Fruit fly (Drosophila melanogaster) whole organism, embryonic: Measurements from ENCODE around the gene CG32944.
A peak's percentile ranks its signal among the peaks of the same experiment; 100 is the strongest.

ENCODE experiments used
- Ada2b ChIP-seq: fragments of 200-800 bp; sonication (Bioruptor generic); IDR thresholded peaks from 2 replicates; pipeline ENCODE4 v1.3.6; 2022; ENCODE audit warnings: missing biosample characterization, missing genetic modification characterization
- Atf3 ChIP-seq: fragments of 200-800 bp; sonication (Bioruptor generic); optimal IDR thresholded peaks from 3 replicates; lab custom pipeline; 2016; ENCODE audit warnings: missing biosample characterization, missing genetic modification characterization
- Blimp-1 ChIP-seq: fragments of 200-800 bp; sonication (Bioruptor generic); optimal IDR thresholded peaks from 3 replicates; lab custom pipeline; 2018; ENCODE audit warnings: missing biosample characterization, missing genetic modification characterization, mild to moderate bottlenecking, moderate library complexity, missing genetic modification reagents
- CG10147 ChIP-seq: fragments of 200-800 bp; sonication (Bioruptor generic); optimal IDR thresholded peaks from 2 replicates; lab custom pipeline; 2019; ENCODE audit warnings: missing biosample characterization, mild to moderate bottlenecking, missing genetic modification characterization, moderate library complexity
- CG11456 ChIP-seq: fragments of 200-800 bp; sonication (Bioruptor generic); IDR thresholded peaks from 3 replicates; pipeline ENCODE4 v1.3.6; 2022; ENCODE audit warnings: missing biosample characterization, missing genetic modification characterization
- CG13624 ChIP-seq: fragments of 200-800 bp; sonication (Bioruptor generic); optimal IDR thresholded peaks from 2 replicates; lab custom pipeline; 2016; ENCODE audit warnings: missing biosample characterization, missing genetic modification characterization
- CG14965 ChIP-seq: fragments of 200-800 bp; sonication (Bioruptor generic); optimal IDR thresholded peaks from 2 replicates; lab custom pipeline; 2016; ENCODE audit warnings: missing biosample characterization, missing genetic modification characterization, borderline replicate concordance
- CG15696 ChIP-seq: fragments of 200-800 bp; sonication (Bioruptor generic); optimal IDR thresholded peaks from 2 replicates; lab custom pipeline; 2019; ENCODE audit warnings: missing biosample characterization, mild to moderate bottlenecking, missing genetic modification characterization, moderate library complexity
- CG16863 ChIP-seq: fragments of 200-800 bp; sonication (Bioruptor generic); optimal IDR thresholded peaks from 3 replicates; lab custom pipeline; 2016; ENCODE audit warnings: missing biosample characterization, missing genetic modification characterization
- CG18011 ChIP-seq: fragments of 200-800 bp; sonication (Bioruptor generic); optimal IDR thresholded peaks from 2 replicates; lab custom pipeline; 2017; ENCODE audit warnings: missing biosample characterization, missing genetic modification characterization, mild to moderate bottlenecking, moderate library complexity, missing genotype
- CG31388 ChIP-seq: fragments of 200-800 bp; sonication (Bioruptor generic); optimal IDR thresholded peaks from 2 replicates; lab custom pipeline; 2016; ENCODE audit warnings: missing biosample characterization, missing genetic modification characterization
- CG4617 ChIP-seq: fragments of 200-800 bp; sonication (Bioruptor generic); optimal IDR thresholded peaks from 3 replicates; lab custom pipeline; 2016; ENCODE audit warnings: missing biosample characterization, missing genetic modification characterization, borderline replicate concordance
- CG6654 ChIP-seq: fragments of 200-800 bp; sonication (Bioruptor generic); optimal IDR thresholded peaks from 2 replicates; lab custom pipeline; 2017; ENCODE audit warnings: missing biosample characterization, mild to moderate bottlenecking, missing genetic modification characterization
- CG6791 ChIP-seq: fragments of 200-800 bp; sonication (Bioruptor generic); IDR thresholded peaks from 3 replicates; pipeline ENCODE4 v1.3.6; 2022; ENCODE audit warnings: missing biosample characterization, missing genetic modification characterization; ENCODE audit not compliant: partially characterized antibody
- CG8765 ChIP-seq: fragments of 200-800 bp; sonication (Bioruptor generic); IDR thresholded peaks from 2 replicates; pipeline ENCODE4 v1.3.6; 2022; ENCODE audit warnings: missing biosample characterization, missing genetic modification characterization
- CG8944 ChIP-seq: fragments of 200-800 bp; sonication (Bioruptor generic); optimal IDR thresholded peaks from 3 replicates; lab custom pipeline; 2016; ENCODE audit warnings: missing biosample characterization, missing genetic modification characterization
- CG9215 ChIP-seq: fragments of 200-800 bp; sonication (Bioruptor generic); IDR thresholded peaks from 2 replicates; pipeline ENCODE4 v1.3.6; 2022; ENCODE audit warnings: missing biosample characterization, missing genetic modification characterization
- CG9437 ChIP-seq: fragments of 200-800 bp; sonication (Bioruptor generic); optimal IDR thresholded peaks from 2 replicates; lab custom pipeline; 2018; ENCODE audit warnings: missing biosample characterization, mild to moderate bottlenecking, missing genetic modification characterization
- CG9609 ChIP-seq: fragments of 200-800 bp; sonication (Bioruptor generic); optimal IDR thresholded peaks from 3 replicates; lab custom pipeline; 2016; ENCODE audit warnings: missing biosample characterization, missing genetic modification characterization
- CG9797 ChIP-seq: fragments of 200-800 bp; sonication (Bioruptor generic); optimal IDR thresholded peaks from 3 replicates; lab custom pipeline; 2018; ENCODE audit warnings: missing biosample characterization, mild to moderate bottlenecking, missing genetic modification characterization
- Chrac-16 ChIP-seq: fragments of 200-800 bp; sonication (Bioruptor generic); optimal IDR thresholded peaks from 3 replicates; lab custom pipeline; 2016; ENCODE audit warnings: missing biosample characterization, missing genetic modification characterization
- D19B ChIP-seq: fragments of 200-800 bp; sonication (Bioruptor generic); optimal IDR thresholded peaks from 2 replicates; lab custom pipeline; 2017; ENCODE audit warnings: missing biosample characterization, mild to moderate bottlenecking, missing genetic modification characterization
- Ets65A ChIP-seq: fragments of 200-800 bp; sonication (Bioruptor generic); peaks from one replicate; lab custom pipeline; 2016; ENCODE audit warnings: missing biosample characterization, missing genetic modification characterization
- Fer2 ChIP-seq: fragments of 200-800 bp; sonication (Bioruptor generic); optimal IDR thresholded peaks from 2 replicates; lab custom pipeline; 2018; ENCODE audit warnings: missing biosample characterization, mild to moderate bottlenecking, missing genetic modification characterization, moderate library complexity
- Gsc ChIP-seq: fragments of 200-800 bp; sonication (Bioruptor generic); IDR thresholded peaks from 2 replicates; pipeline ENCODE4 v1.3.6; 2022; ENCODE audit warnings: missing biosample characterization, missing genetic modification characterization
- H15 ChIP-seq: fragments of 200-800 bp; sonication (Bioruptor generic); IDR thresholded peaks from 3 replicates; pipeline ENCODE4 v1.3.6; 2022; ENCODE audit warnings: missing biosample characterization, missing genetic modification characterization
- H2.0 ChIP-seq: fragments of 200-800 bp; sonication (Bioruptor generic); IDR thresholded peaks from 2 replicates; pipeline ENCODE4 v1.3.6; 2022; ENCODE audit warnings: missing biosample characterization, missing genetic modification characterization
- Jarid2 ChIP-seq: fragments of 200-800 bp; sonication (Bioruptor generic); optimal IDR thresholded peaks from 3 replicates; lab custom pipeline; 2017; ENCODE audit warnings: mild to moderate bottlenecking, missing biosample characterization, missing genetic modification reagents, missing genetic modification characterization
- Sin3A ChIP-seq: fragments of >200 bp; optimal IDR thresholded peaks from 2 replicates; lab custom pipeline; 2018
- Sox102F ChIP-seq: fragments of 200-800 bp; sonication (Bioruptor generic); optimal IDR thresholded peaks from 2 replicates; lab custom pipeline; 2018; ENCODE audit warnings: missing biosample characterization, mild to moderate bottlenecking, missing genetic modification characterization, moderate library complexity
- Taf1 ChIP-seq: fragments of 200-800 bp; sonication (Bioruptor generic); IDR thresholded peaks from 2 replicates; pipeline ENCODE4 v1.3.6; 2022; ENCODE audit warnings: missing biosample characterization, missing genetic modification characterization
- abd-A ChIP-seq: fragments of 200-800 bp; sonication (Bioruptor generic); optimal IDR thresholded peaks from 3 replicates; lab custom pipeline; 2019; ENCODE audit warnings: missing biosample characterization, mild to moderate bottlenecking, missing genetic modification characterization, moderate library complexity
- ara ChIP-seq: fragments of 200-800 bp; sonication (Bioruptor generic); IDR thresholded peaks from 2 replicates; pipeline ENCODE4 v1.3.6; 2022; ENCODE audit warnings: missing biosample characterization, missing genetic modification characterization
- cas ChIP-seq: fragments of 200-800 bp; sonication (Bioruptor generic); IDR thresholded peaks from 2 replicates; pipeline ENCODE4 v1.3.6; 2022; ENCODE audit warnings: missing biosample characterization, missing genetic modification characterization
- caup ChIP-seq: fragments of 200-800 bp; sonication (Bioruptor generic); optimal IDR thresholded peaks from 3 replicates; lab custom pipeline; 2017; ENCODE audit warnings: missing biosample characterization, mild to moderate bottlenecking, missing genetic modification characterization, moderate library complexity; ENCODE audit not compliant: severe bottlenecking
- crc ChIP-seq: fragments of 200-800 bp; sonication (Bioruptor generic); optimal IDR thresholded peaks from 2 replicates; lab custom pipeline; 2016; ENCODE audit warnings: missing biosample characterization, missing genetic modification characterization
- dpn ChIP-seq, 2 experiments: fragments of 200-800 bp; sonication (Bioruptor generic); optimal IDR thresholded peaks; 3 replicates each; lab custom pipeline; 2016; ENCODE audit warnings: missing biosample characterization in 2 of 2, missing genetic modification characterization in 2 of 2
- esg ChIP-seq: fragments of 200-800 bp; sonication (Bioruptor generic); conservative IDR thresholded peaks from 2 replicates; pipeline ENCODE4 v1.3.6; 2022; ENCODE audit warnings: missing biosample characterization, missing genetic modification characterization
- gem ChIP-seq: fragments of 200-800 bp; sonication (Bioruptor generic); optimal IDR thresholded peaks from 2 replicates; lab custom pipeline; 2019; ENCODE audit warnings: missing biosample characterization, mild to moderate bottlenecking, missing genetic modification characterization, moderate library complexity
- gsb ChIP-seq: fragments of 200-800 bp; sonication (Bioruptor generic); IDR thresholded peaks from 2 replicates; pipeline ENCODE4 v1.3.6; 2022; ENCODE audit warnings: missing biosample characterization, missing genetic modification characterization
- onecut ChIP-seq: fragments of 200-800 bp; sonication (Bioruptor generic); IDR thresholded peaks from 2 replicates; pipeline ENCODE4 v1.3.6; 2022; ENCODE audit warnings: missing biosample characterization, missing genetic modification characterization
- org-1 ChIP-seq: fragments of 200-800 bp; sonication (Bioruptor generic); optimal IDR thresholded peaks from 2 replicates; lab custom pipeline; 2017; ENCODE audit warnings: missing biosample characterization, missing genetic modification characterization
- otp ChIP-seq: fragments of 200-800 bp; sonication (Bioruptor generic); IDR thresholded peaks from 3 replicates; pipeline ENCODE4, ENCODE4 v1.3.6; 2022; ENCODE audit warnings: missing biosample characterization, missing genetic modification characterization
- prd ChIP-seq, 3 experiments: fragments of >200 bp in 2 of 3; fragments of 200-800 bp in 1 of 3; sonication (Bioruptor generic) in 1 of 3; optimal IDR thresholded peaks in 2 of 3; IDR thresholded peaks in 1 of 3; 2 replicates in 2 of 3; 3 replicates in 1 of 3; pipeline versions ENCODE4 v1.3.6 to Lab custom; 2017 to 2022; ENCODE audit warnings: missing biosample characterization in 1 of 3, missing genetic modification characterization in 1 of 3
- psq ChIP-seq: fragments of 200-800 bp; sonication (Bioruptor generic); optimal IDR thresholded peaks from 2 replicates; lab custom pipeline; 2017; ENCODE audit warnings: missing biosample characterization, missing genetic modification characterization
- sc ChIP-seq, 3 experiments: fragments of >200 bp in 2 of 3; fragments of 200-800 bp in 1 of 3; sonication (Bioruptor generic) in 1 of 3; optimal IDR thresholded peaks; 2 replicates in 2 of 3; 3 replicates in 1 of 3; lab custom pipeline; 2017; ENCODE audit warnings: mild to moderate bottlenecking in 1 of 3, missing biosample characterization in 1 of 3, missing genetic modification characterization in 1 of 3, missing genetic modification reagents in 1 of 3
- ttk ChIP-seq: fragments of 200-800 bp; sonication (Bioruptor generic); IDR thresholded peaks from 2 replicates; pipeline ENCODE4 v2.1.2; 2022; ENCODE audit warnings: missing biosample characterization, missing genetic modification characterization
- vnd ChIP-seq: fragments of 200-800 bp; sonication (Bioruptor generic); IDR thresholded peaks from 3 replicates; pipeline ENCODE4 v1.3.6; 2022; ENCODE audit warnings: missing biosample characterization, missing genetic modification characterization; ENCODE audit not compliant: partially characterized antibody
- zen2 ChIP-seq: fragments of 200-800 bp; sonication (Bioruptor generic); IDR thresholded peaks from 3 replicates; pipeline ENCODE4 v1.3.6; 2022; ENCODE audit warnings: missing biosample characterization, missing genetic modification characterization; ENCODE audit not compliant: partially characterized antibody
- zfh1 ChIP-seq: fragments of 200-800 bp; sonication (Bioruptor generic); IDR thresholded peaks from 3 replicates; pipeline ENCODE4 v1.3.6; 2022; ENCODE audit warnings: missing biosample characterization, missing genetic modification characterization

CG32944 gene

DNA sequence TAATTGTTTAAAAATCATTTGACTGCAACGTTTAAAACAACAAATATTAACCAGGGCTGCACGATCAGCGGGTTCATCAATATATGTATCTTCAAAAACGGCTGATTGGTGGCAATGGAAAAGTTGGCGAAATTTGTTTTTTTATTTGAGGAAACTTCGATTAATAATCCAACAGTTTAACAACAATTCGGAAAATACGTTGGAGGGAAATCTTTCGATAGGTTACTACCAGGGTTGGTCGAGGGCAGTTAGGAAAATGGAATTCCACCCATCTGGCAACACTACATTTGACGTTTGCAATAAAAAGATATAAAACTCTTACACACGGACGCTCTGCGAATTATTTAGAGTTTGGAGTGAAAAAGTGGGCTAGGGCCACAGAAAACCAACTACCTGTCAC is 17.7 kb upstream of the CG32944 start, which contains the start of the genes Lipt2 and CG14650 (continued):
- peak; percentile 58 for TF ChIP-seq CG10147
- no peak for TF ChIP-seq Gsc
- TF ChIP-seq Ada2b, result no peak
- TF ChIP-seq Sox102F, result no peak
- TF ChIP-seq ara (GFP tag; lab: Robert Waterston, UW), result no peak
- no peak for TF ChIP-seq CG14965 (GFP tag; lab: Kevin White, UChicago)
- peak; percentile 74 for TF ChIP-seq CG8944 (GFP tag; lab: Kevin White, UChicago)
- TF ChIP-seq H2.0, result peak; percentile 28
- no peak for TF ChIP-seq CG31388 (GFP tag; lab: Kevin White, UChicago)
- no peak; the same call in 2 of the 3 replicates for TF ChIP-seq zen2
- no peak for TF ChIP-seq gem (tag; lab: Kevin White, UChicago)
- TF ChIP-seq Chrac-16 (GFP tag; lab: Kevin White, UChicago), result peak; percentile 70
- TF ChIP-seq abd-A (tag; lab: Kevin White, UChicago), result no peak
- TF ChIP-seq CG18011 (GFP tag; lab: Kevin White, UChicago), result peak; percentile 81
- TF ChIP-seq Fer2 (tag; lab: Kevin White, UChicago), result no peak
- TF ChIP-seq crc (GFP tag; lab: Kevin White, UChicago), result peak; percentile 38
- TF ChIP-seq sc (optimal IDR thresholded peaks at IDR 0.05; lab: Kevin White, UChicago), result no peak
- no peak for TF ChIP-seq sc (GFP tag; optimal IDR thresholded peaks at IDR 0.05; lab: Kevin White, UChicago)
- peak; percentile 54 for TF ChIP-seq CG9437 (GFP tag; lab: Kevin White, UChicago)
- TF ChIP-seq prd (optimal IDR thresholded peaks at IDR 0.05; lab: Kevin White, UChicago), result no peak
- TF ChIP-seq prd (GFP tag; IDR thresholded peaks at IDR 0.05; lab: Robert Waterston, UW), result peak; percentile 38; the same call in 2 of the 3 replicates
- no peak for TF ChIP-seq esg (GFP tag; lab: Robert Waterston, UW)
- no peak for TF ChIP-seq cas
- no peak for TF ChIP-seq gsb (GFP tag; lab: Robert Waterston, UW)
- peak; percentile 60 to 61 for TF ChIP-seq dpn (GFP tag; optimal IDR thresholded peaks at IDR 0.05; lab: Kevin White, UChicago)
- no peak for TF ChIP-seq onecut
- peak; percentile 59 for TF ChIP-seq CG9797 (GFP tag; lab: Kevin White, UChicago)
- TF ChIP-seq vnd (GFP tag; lab: Robert Waterston, UW), result peak; percentile 47; the same call in 1 of the 3 replicates
- TF ChIP-seq ttk (GFP tag; lab: Robert Waterston, UW), result no peak
- peak; percentile 83 for TF ChIP-seq Sin3A (lab: Kevin White, UChicago)
- no peak for TF ChIP-seq H15 (GFP tag; lab: Robert Waterston, UW)
- TF ChIP-seq CG4617 (GFP tag; lab: Kevin White, UChicago), result peak; percentile 98
- no peak for TF ChIP-seq CG11456
- no peak for TF ChIP-seq Blimp-1 (GFP tag; lab: Kevin White, UChicago)
- no peak for TF ChIP-seq Taf1 (GFP tag; lab: Robert Waterston, UW)
- peak; percentile 94 for TF ChIP-seq Ets65A
- TF ChIP-seq org-1 (GFP tag; lab: Kevin White, UChicago), result no peak
- TF ChIP-seq CG16863 (GFP tag; lab: Kevin White, UChicago), result peak; percentile 27
- peak; percentile 70 for TF ChIP-seq CG9609 (GFP tag; lab: Kevin White, UChicago)
- peak; percentile 30; the same call in 1 of the 2 replicates for TF ChIP-seq CG9215 (GFP tag; lab: Robert Waterston, UW)
- TF ChIP-seq D19B, result no peak
- 0 out of 3 replicates have a peak, but pooled peaks have one; percentile 38 for TF ChIP-seq otp (GFP tag; lab: Robert Waterston, UW)
- peak; percentile 85 for TF ChIP-seq CG13624 (GFP tag; lab: Kevin White, UChicago)
- TF ChIP-seq CG6654 (GFP tag; lab: Kevin White, UChicago), result no peak
- TF ChIP-seq CG6791 (GFP tag; lab: Robert Waterston, UW), result peak; percentile 49; the same call in 1 of the 3 replicates
- peak; percentile 42 for TF ChIP-seq Atf3 (GFP tag; lab: Kevin White, UChicago)
- TF ChIP-seq zfh1, result no peak
- TF ChIP-seq CG8765 (GFP tag; lab: Robert Waterston, UW), result no peak
- TF ChIP-seq caup (GFP tag; lab: Kevin White, UChicago), result no peak
- peak; percentile 52 for TF ChIP-seq CG15696 (tag; lab: Kevin White, UChicago)
- TF ChIP-seq psq (GFP tag; lab: Kevin White, UChicago), result no peak
- no peak for TF ChIP-seq Jarid2 (GFP tag; lab: Kevin White, UChicago)
